Worm (Caenorhabditis elegans): ENCODE data around the gene pmpl-1.

The pmpl-1 gene

DNA sequence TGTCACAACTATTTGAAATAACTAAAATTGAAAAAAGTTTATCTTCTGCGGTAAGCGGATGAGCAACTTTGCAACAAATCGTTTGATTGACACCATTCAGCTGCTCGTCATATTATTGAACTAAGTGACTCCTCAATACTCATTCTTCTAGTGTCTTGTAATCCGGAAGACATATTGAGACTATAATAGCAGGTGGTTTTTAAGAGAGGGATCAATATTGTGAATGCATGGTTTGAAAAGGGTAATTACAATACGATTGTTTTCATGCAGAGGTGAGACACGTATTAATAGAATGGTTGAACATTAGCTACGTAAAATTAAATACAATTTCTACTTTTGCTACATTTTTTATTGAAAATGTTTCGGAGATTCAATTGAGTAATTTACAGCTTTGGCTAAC is 44.6 kb upstream of the pmpl-1 start:
- TF ChIP-seq madf-6 (GFP tag; IDR thresholded peaks at IDR 0.05) (no peak), hlh-12 (tag; optimal IDR thresholded peaks at IDR 0.05) (no peak), dpff-1 (tag; optimal IDR thresholded peaks at IDR 0.05) (no peak), Y56A3A.18 (GFP tag; IDR thresholded peaks at IDR 0.05) (no peak), gei-17 (GFP tag; optimal IDR thresholded peaks at IDR 0.05) (no peak), F33H1.4 (GFP tag; IDR thresholded peaks at IDR 0.05) (no peak), tlf-1 (GFP tag; optimal IDR thresholded peaks at IDR 0.05) (no peak), ztf-25 (GFP tag; IDR thresholded peaks at IDR 0.05) (no peak), egl-18 (GFP tag; IDR thresholded peaks at IDR 0.05) (no peak), bed-1 (GFP tag; IDR thresholded peaks at IDR 0.05) (no peak), egrh-3 (GFP tag; IDR thresholded peaks at IDR 0.05) (no peak)

DNA sequence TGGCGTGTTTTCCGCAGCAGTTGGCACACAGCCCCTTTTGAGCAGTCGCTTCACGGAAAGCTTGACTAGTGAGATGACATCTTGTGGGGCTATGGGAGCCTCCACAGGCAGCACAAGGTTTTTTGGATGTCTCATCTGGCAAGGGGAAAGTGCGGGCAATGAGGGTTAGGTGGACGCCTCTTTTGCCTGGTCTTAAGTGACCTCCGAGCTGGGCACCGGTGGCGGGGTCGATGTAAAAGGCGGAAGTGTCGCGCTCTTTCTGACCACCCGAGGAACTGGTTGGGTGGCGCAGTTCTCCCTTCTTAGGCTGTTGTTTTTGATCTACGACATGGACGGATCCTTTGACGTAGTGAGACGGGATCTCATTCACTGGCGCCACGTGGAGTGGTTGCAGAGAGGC is 36.5 kb upstream of the pmpl-1 start:
- peak; percentile 67 for TF ChIP-seq zfh-2 (GFP tag; conservative IDR thresholded peaks at IDR 0.05)
- no peak for TF ChIP-seq sdz-38 (tag; optimal IDR thresholded peaks at IDR 0.05)

DNA sequence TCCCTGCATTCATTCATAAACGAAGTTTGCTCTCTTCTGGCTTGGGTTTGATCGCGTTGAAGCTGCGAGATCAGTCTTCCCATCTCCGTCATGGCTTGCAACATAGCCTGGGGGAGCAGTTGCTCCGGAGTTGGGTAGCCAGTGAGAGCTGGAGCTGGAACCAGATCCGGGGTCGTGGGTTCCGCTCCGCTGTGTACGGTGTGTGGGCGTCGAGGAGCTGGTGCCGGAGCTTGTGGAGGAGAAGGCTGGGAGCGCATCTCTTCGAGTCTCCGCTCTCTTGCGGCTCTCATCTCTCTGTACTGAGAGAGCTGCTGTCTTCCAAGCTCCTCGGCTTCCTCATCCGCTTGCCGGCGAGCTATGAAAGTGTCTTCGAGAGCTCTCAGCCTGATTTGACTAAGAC is 35.4 kb upstream of the pmpl-1 start:
- no peak for TF ChIP-seq ceh-100 (GFP tag; IDR thresholded peaks at IDR 0.05)
- no peak for TF ChIP-seq ceh-91 (GFP tag; IDR thresholded peaks at IDR 0.05)
- no peak for TF ChIP-seq ccch-3 (GFP tag; optimal IDR thresholded peaks at IDR 0.05)
- peak; percentile 82 for TF ChIP-seq egrh-3 (GFP tag; IDR thresholded peaks at IDR 0.05)
- no peak for TF ChIP-seq akir-1 (GFP tag; optimal IDR thresholded peaks at IDR 0.05)
- 0 out of 2 replicates have a peak, but pooled peaks have one; percentile 8 for TF ChIP-seq nfyb-1 (GFP tag; IDR thresholded peaks at IDR 0.05)
- no peak for TF ChIP-seq C06A6.2 (GFP tag; conservative IDR thresholded peaks at IDR 0.05)
- no peak for TF ChIP-seq snpc-1.1 (tag; optimal IDR thresholded peaks at IDR 0.05; ENCODE audit: insufficient read depth)
- no peak for TF ChIP-seq attf-3 (GFP tag; conservative IDR thresholded peaks at IDR 0.05)
- TF ChIP-seq fkh-3 (tag; optimal IDR thresholded peaks at IDR 0.05) = peak; percentile 15
- peak; percentile 69; the same call in 1 of the 2 replicates for TF ChIP-seq zfh-2 (GFP tag; conservative IDR thresholded peaks at IDR 0.05)
- TF ChIP-seq ztf-18 (tag; optimal IDR thresholded peaks at IDR 0.05) = no peak

DNA sequence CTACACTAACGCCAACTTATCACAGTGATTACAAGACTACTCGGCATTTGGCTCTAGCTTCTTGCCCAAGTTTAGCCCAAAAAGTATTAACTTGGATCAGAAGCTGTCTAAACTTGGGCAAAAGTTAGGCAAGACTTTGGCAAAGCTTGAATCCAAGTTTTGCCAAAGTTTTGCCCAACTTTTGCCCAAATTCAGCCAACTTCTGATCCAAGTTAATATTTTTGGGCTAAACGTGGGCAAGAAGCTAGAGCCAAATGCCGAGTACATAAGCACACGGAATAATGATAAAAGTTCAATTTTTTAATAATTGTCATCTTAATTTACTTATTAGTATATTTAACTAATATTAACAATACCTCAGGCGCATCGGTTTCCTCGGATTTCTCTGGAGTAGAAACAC is 32.8 kb upstream of the pmpl-1 start:
- TF ChIP-seq bed-1 (GFP tag; IDR thresholded peaks at IDR 0.05) (0 out of 2 replicates have a peak, but pooled peaks have one; percentile 56), nfya-2 (GFP tag; IDR thresholded peaks at IDR 0.05) (peak; percentile 58; the same call in 1 of the 2 replicates)

DNA sequence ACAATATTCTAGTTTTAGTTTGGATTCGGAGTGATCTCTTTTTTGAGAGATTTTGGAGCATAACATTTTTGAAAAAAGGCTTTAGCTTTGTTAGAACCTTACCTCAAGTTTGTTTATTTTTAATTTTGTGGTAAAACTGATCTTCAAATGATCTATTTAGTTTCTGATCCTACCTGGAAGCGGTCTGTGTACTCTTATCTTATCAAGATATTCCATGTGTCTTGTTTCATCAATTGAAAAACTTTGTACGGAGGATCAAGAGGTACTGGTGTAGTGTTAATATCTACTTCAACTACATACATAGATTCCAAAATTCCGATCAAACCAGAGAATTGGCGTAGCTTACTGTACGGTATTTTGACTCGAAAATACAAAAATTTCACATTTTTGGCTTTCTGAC is 32.1 kb upstream of the pmpl-1 start:
- TF ChIP-seq ztf-25 (GFP tag; IDR thresholded peaks at IDR 0.05) = no peak
- TF ChIP-seq pbrm-1 (GFP tag; IDR thresholded peaks at IDR 0.05) = no peak
- no peak for TF ChIP-seq cebp-2 (GFP tag; IDR thresholded peaks at IDR 0.05)
- no peak for TF ChIP-seq ZK185.1 (tag; optimal IDR thresholded peaks at IDR 0.05; ENCODE audit: poor library complexity, severe bottlenecking)
- TF ChIP-seq T26A5.8 (tag; optimal IDR thresholded peaks at IDR 0.05) = no peak
- TF ChIP-seq ztf-26 (tag; optimal IDR thresholded peaks at IDR 0.05) = no peak
- TF ChIP-seq F52B5.7 (tag; optimal IDR thresholded peaks at IDR 0.05) = no peak

DNA sequence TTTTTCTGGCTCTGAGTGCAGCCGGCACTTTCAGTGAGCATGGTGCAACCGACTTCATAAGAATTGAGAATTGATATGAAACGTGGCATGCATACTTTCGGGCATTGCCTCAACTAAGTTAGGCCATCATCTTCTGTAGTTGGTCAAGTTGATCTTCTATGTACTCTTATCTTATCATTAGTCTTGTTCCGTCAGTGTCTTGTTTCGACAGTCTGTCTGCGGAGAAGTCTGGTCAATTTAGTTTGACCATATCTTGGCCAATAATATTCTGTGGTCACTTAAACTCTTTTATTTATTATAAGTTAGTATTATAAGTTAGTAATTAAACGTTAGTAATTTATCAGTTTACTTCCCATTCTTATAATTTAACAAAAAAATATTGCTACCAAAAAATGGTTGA is 31.6 kb upstream of the pmpl-1 start:
- TF ChIP-seq ccch-3 (GFP tag; optimal IDR thresholded peaks at IDR 0.05) = no peak
- TF ChIP-seq nhr-80 (tag; optimal IDR thresholded peaks at IDR 0.05) = no peak
- TF ChIP-seq ztf-22 (GFP tag; optimal IDR thresholded peaks at IDR 0.05) = no peak
- TF ChIP-seq Y79H2A.3 (GFP tag; conservative IDR thresholded peaks at IDR 0.05) = no peak
- no peak for TF ChIP-seq cebp-2 (GFP tag; IDR thresholded peaks at IDR 0.05)
- no peak for TF ChIP-seq tbp1 (GFP tag; optimal IDR thresholded peaks at IDR 0.05)
- no peak for TF ChIP-seq snpc-1.1 (tag; optimal IDR thresholded peaks at IDR 0.05; ENCODE audit: insufficient read depth)
- no peak for TF ChIP-seq somi-1 (GFP tag; optimal IDR thresholded peaks at IDR 0.05)
- TF ChIP-seq dox-1 (GFP tag; IDR thresholded peaks at IDR 0.05) = no peak

Data from whole organism, young adult.